Fruit fly (Drosophila melanogaster) whole organism, adult: ENCODE data around the gene Mtl.

ENCODE experiments used
- CG11617 ChIP-seq: fragments of 200-800 bp; sonication (Bioruptor generic); optimal IDR thresholded peaks from 2 replicates; lab custom pipeline; 2017; ENCODE audit warnings: mild to moderate bottlenecking, missing biosample characterization, missing genetic modification reagents, missing genetic modification characterization
- CG12768 ChIP-seq: fragments of 200-800 bp; sonication (Bioruptor generic); optimal IDR thresholded peaks from 2 replicates; lab custom pipeline; 2017; ENCODE audit warnings: missing biosample characterization, missing genetic modification characterization, mild to moderate bottlenecking, moderate library complexity, missing genetic modification reagents
- CG14711 ChIP-seq: fragments of 200-800 bp; sonication (Bioruptor generic); optimal IDR thresholded peaks from 2 replicates; lab custom pipeline; 2018; ENCODE audit warnings: missing biosample characterization, mild to moderate bottlenecking, missing genetic modification characterization, moderate library complexity
- CG1620 ChIP-seq: fragments of 200-800 bp; sonication (Bioruptor generic); optimal IDR thresholded peaks from 2 replicates; lab custom pipeline; 2016; ENCODE audit warnings: missing biosample characterization, missing genetic modification characterization
- CG33017 ChIP-seq: fragments of 200-800 bp; sonication (Bioruptor generic); optimal IDR thresholded peaks from 2 replicates; lab custom pipeline; 2018; ENCODE audit warnings: missing biosample characterization, mild to moderate bottlenecking, missing genetic modification characterization, moderate library complexity
- CG5204 ChIP-seq: fragments of 200-800 bp; sonication (Bioruptor generic); optimal IDR thresholded peaks from 2 replicates; lab custom pipeline; 2016; ENCODE audit warnings: missing biosample characterization, missing genetic modification characterization
- CG7045 ChIP-seq: fragments of 200-800 bp; sonication (Bioruptor generic); optimal IDR thresholded peaks from 2 replicates; lab custom pipeline; 2017; ENCODE audit warnings: missing biosample characterization, mild to moderate bottlenecking, missing genetic modification characterization
- CG7101 ChIP-seq: fragments of 200-800 bp; sonication (Bioruptor generic); optimal IDR thresholded peaks from 2 replicates; lab custom pipeline; 2018; ENCODE audit warnings: missing biosample characterization, mild to moderate bottlenecking, missing genetic modification characterization, moderate library complexity
- Clk ChIP-seq: fragments of 200-800 bp; sonication (Bioruptor generic); optimal IDR thresholded peaks from 2 replicates; lab custom pipeline; 2017; ENCODE audit warnings: missing biosample characterization, missing genetic modification characterization
- Crg-1 ChIP-seq: fragments of 200-800 bp; sonication (Bioruptor generic); optimal IDR thresholded peaks from 2 replicates; lab custom pipeline; 2016; ENCODE audit warnings: missing biosample characterization, missing genetic modification characterization
- Hr96 ChIP-seq: fragments of 200-800 bp; sonication (Bioruptor generic); optimal IDR thresholded peaks from 2 replicates; lab custom pipeline; 2016; ENCODE audit warnings: missing biosample characterization, missing genetic modification characterization
- Mnt ChIP-seq: fragments of 200-800 bp; sonication (Bioruptor generic); optimal IDR thresholded peaks from 2 replicates; lab custom pipeline; 2016; ENCODE audit warnings: missing biosample characterization, mild to moderate bottlenecking, missing genetic modification characterization
- bab1 ChIP-seq: fragments of 200-800 bp; sonication (Bioruptor generic); optimal IDR thresholded peaks from 3 replicates; lab custom pipeline; 2019; ENCODE audit warnings: missing biosample characterization, mild to moderate bottlenecking, missing genetic modification characterization, moderate library complexity
- cic ChIP-seq: fragments of 200-800 bp; sonication (Bioruptor generic); optimal IDR thresholded peaks from 2 replicates; lab custom pipeline; 2017; ENCODE audit warnings: missing biosample characterization, mild to moderate bottlenecking, missing genetic modification characterization, moderate library complexity
- cnc ChIP-seq, 2 experiments: fragments of >200 bp; optimal IDR thresholded peaks; 2 replicates each; lab custom pipeline; 2017
- kay ChIP-seq: fragments of 200-800 bp; sonication (Bioruptor generic); peaks from one replicate; lab custom pipeline; 2016; ENCODE audit warnings: missing biosample characterization, missing genetic modification characterization, borderline replicate concordance
- ovo ChIP-seq: fragments of 200-800 bp; sonication (Bioruptor generic); optimal IDR thresholded peaks from 2 replicates; lab custom pipeline; 2016; ENCODE audit warnings: missing biosample characterization, missing genetic modification characterization
- pad ChIP-seq: fragments of 200-800 bp; sonication (Bioruptor generic); optimal IDR thresholded peaks from 3 replicates; lab custom pipeline; 2017; ENCODE audit warnings: missing biosample characterization, missing genetic modification characterization, mild to moderate bottlenecking, moderate library complexity, missing genetic modification reagents
- tj ChIP-seq: fragments of 200-800 bp; sonication (Bioruptor generic); optimal IDR thresholded peaks from 3 replicates; lab custom pipeline; 2017; ENCODE audit warnings: missing biosample characterization, mild to moderate bottlenecking, missing genetic modification characterization, moderate library complexity
- toe ChIP-seq: fragments of 200-800 bp; sonication (Bioruptor generic); optimal IDR thresholded peaks from 2 replicates; lab custom pipeline; 2016; ENCODE audit warnings: missing biosample characterization, missing genetic modification characterization

Gene Mtl

DNA sequence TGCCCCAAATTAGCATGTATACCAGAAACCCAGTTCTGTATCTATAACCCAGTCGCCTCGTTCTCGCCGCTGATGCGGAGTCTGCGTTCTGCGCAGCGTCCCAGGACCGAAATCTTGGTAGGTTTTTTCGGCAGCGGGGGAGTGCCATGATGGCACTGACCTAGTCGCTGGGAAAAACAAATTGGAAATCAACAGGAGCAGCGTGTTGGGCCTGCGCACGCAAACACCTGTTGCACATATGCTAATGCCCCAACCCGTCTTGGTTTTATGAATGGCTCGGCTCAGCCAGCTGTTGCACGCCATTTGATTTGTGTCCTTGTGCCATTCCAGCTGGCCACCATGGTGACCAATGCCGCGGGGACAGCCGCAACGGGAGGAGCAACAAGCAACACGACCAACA lies 26.6 kb downstream of the Mtl start:
- TF ChIP-seq Clk (GFP tag; lab: Kevin White, UChicago) (no peak), Mnt (peak; percentile 40)

DNA sequence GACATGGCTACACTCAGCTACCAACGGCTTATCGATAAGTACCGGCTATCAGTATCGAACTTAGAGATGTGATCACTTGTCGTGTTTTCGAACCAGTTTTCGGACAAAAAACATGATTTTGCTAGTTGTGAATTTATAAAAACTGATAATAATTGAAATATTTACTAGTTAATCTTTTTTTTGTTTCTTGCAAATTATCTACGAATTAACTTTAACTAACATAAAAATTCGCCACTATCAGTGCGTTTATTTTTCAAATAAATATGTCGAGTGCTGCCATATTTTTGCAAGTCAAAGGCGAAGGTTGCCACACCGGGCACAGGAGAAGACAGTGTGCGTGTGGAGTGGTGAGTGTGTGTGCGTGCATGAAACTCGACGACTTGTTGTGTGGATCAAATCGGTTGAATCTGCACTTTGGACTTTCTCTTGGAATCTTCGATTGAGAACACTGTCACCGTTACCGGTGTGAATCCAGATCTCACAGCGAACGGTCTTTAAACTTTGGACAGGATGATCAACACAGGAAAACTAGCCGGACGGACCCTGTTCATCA lies 41.0 kb downstream of the Mtl start, which contains the start of gene Hsdl2:
Gene Hsdl2, plus strand, starts transcription at position 349 of the 553 bp plus-strand sequence.
- TF ChIP-seq Clk (GFP tag; lab: Kevin White, UChicago) (peak; percentile 33), bab1 (peak; percentile 37), ovo (GFP tag; lab: Kevin White, UChicago) (peak; percentile 41), Mnt (peak; percentile 46), CG12768 (GFP tag; lab: Kevin White, UChicago) (peak; percentile 92), CG14711 (tag; lab: Kevin White, UChicago) (peak; percentile 46), CG33017 (tag; lab: Kevin White, UChicago) (peak; percentile 30), CG11617 (GFP tag; lab: Kevin White, UChicago) (peak; percentile 76), pad (peak; percentile 41), CG7045 (GFP tag; lab: Kevin White, UChicago) (peak; percentile 22), toe (peak; percentile 62), CG5204 (GFP tag; lab: Kevin White, UChicago) (peak; percentile 76), cic (no peak), CG1620 (GFP tag; lab: Kevin White, UChicago) (peak; percentile 38), kay (GFP tag; lab: Kevin White, UChicago) (no peak), cnc (optimal IDR thresholded peaks at IDR 0.05; lab: Kevin White, UChicago) (no peak), CG7101 (no peak), Crg-1 (GFP tag; lab: Kevin White, UChicago) (peak; percentile 72), tj (GFP tag; lab: Kevin White, UChicago) (peak; percentile 43), Hr96 (GFP tag; lab: Kevin White, UChicago) (peak; percentile 57)

DNA sequence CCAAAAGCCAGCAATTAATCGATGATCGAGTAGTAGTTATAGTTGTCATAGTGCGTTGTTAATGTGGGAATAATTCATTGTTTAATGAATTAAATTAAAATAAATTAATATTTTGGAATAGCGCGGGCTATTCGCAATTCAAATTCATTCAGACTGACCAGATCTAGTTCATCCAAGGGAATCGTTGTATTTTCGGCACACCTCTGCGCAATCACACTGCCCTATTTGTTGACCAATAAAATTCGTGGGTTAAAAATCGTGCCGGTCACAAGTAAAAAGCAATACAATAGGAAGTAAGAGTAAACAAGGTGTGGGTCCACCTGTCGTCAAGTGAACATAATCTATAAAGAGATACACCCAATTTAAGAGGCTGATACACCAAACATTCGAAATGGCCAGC lies 42.8 kb downstream of the Mtl start, which contains the start of gene CG12883:
Gene CG12883, plus strand, starts transcription at position 273 of the 400 bp plus-strand sequence.
- TF ChIP-seq tj (GFP tag; lab: Kevin White, UChicago) (no peak), toe (no peak), bab1 (peak; percentile 43), CG11617 (GFP tag; lab: Kevin White, UChicago) (no peak), cnc (optimal IDR thresholded peaks at IDR 0.05; lab: Kevin White, UChicago) (no peak), CG7101 (no peak), pad (no peak)

DNA sequence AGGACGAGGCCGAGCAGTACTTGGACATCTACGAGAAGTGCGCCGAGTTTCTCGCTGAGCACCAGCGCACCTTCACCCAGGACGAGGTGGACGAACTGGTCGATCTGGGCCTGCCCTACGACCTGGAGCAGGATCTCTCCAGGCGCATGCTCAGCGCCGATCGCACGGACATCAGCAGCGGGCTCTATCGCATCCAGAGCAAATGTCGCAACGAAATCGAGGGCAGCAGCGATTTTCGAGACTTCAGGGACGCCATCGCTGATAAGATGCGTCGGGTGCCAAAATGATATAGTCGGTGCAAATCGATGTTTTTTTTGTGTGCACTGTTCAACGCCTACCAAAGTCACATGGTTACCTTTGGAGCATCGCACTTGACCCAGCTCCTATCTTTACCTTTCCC lies 43.5 kb downstream of the Mtl start:
- TF ChIP-seq kay (GFP tag; lab: Kevin White, UChicago) (no peak), Crg-1 (GFP tag; lab: Kevin White, UChicago) (no peak), tj (GFP tag; lab: Kevin White, UChicago) (no peak), CG11617 (GFP tag; lab: Kevin White, UChicago) (no peak), CG7101 (no peak), Mnt (no peak), cic (no peak), CG5204 (GFP tag; lab: Kevin White, UChicago) (no peak), CG1620 (GFP tag; lab: Kevin White, UChicago) (no peak), Clk (GFP tag; lab: Kevin White, UChicago) (no peak), ovo (GFP tag; lab: Kevin White, UChicago) (no peak), CG33017 (tag; lab: Kevin White, UChicago) (no peak), bab1 (no peak), toe (no peak), CG14711 (tag; lab: Kevin White, UChicago) (no peak), CG7045 (GFP tag; lab: Kevin White, UChicago) (no peak)

DNA sequence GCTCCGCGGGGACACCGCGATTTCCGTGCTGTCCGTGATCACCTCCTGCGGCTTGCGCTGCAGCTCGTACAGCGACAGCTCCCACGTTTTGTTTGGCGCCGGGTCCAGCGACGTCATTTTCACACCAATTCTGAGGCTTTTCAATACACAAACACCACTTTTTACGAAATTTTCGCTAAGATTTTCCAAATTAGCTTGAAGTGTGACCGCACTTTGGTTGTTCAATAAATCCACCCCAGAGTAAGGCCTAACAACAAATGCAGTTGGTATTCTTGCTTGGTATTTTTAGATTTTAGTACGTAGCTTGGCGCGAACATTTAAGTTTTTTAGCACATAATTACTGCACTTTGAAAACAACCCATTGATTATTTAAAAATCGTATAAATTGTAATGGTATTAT lies 45.6 kb downstream of the Mtl start, which contains the start of gene Sce:
Gene Sce, minus strand, starts transcription at position 231 of the 400 bp plus-strand sequence.
- TF ChIP-seq CG1620 (GFP tag; lab: Kevin White, UChicago), result no peak
- TF ChIP-seq pad, result no peak
- no peak for TF ChIP-seq CG12768 (GFP tag; lab: Kevin White, UChicago)
- no peak for TF ChIP-seq cic
- TF ChIP-seq CG7045 (GFP tag; lab: Kevin White, UChicago), result no peak
- TF ChIP-seq kay (GFP tag; lab: Kevin White, UChicago), result no peak

dm6 chr3R:27685074-27685473 lies 48.9 kb downstream of the Mtl start:
- TF ChIP-seq kay (GFP tag; lab: Kevin White, UChicago), result peak; percentile 28
- TF ChIP-seq CG1620 (GFP tag; lab: Kevin White, UChicago), result no peak
- TF ChIP-seq CG5204 (GFP tag; lab: Kevin White, UChicago), result no peak

DNA sequence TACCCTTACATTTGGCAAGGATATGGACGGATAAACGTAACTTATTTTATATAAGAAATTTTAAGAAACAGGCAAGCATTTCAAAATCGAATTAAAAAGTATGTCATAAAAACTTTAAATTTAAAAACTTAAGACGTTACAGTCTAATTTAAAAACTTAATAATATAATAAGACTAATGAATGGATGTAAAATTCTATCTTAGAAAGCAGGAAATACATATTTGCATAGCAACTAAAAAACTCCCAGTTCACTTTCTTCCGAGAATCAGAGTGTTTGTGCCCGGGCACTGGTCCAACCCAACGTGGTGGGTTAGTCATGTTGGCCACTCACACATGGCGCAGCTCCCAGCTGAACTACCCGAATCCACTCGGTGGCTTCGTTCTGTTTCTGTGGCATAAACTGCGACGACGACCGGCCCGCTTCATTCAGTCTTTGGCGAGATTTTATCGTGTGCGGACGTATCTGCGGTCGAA lies 49.4 kb downstream of the Mtl start, which contains the start of gene CG12880:
Gene CG12880, plus strand, starts transcription at position 424 of the 474 bp plus-strand sequence.
- TF ChIP-seq CG5204 (GFP tag; lab: Kevin White, UChicago) (no peak), cnc (optimal IDR thresholded peaks at IDR 0.05; lab: Kevin White, UChicago) (no peak), ovo (GFP tag; lab: Kevin White, UChicago) (no peak), tj (GFP tag; lab: Kevin White, UChicago) (no peak), CG1620 (GFP tag; lab: Kevin White, UChicago) (no peak), pad (no peak), CG33017 (tag; lab: Kevin White, UChicago) (no peak), CG14711 (tag; lab: Kevin White, UChicago) (no peak), bab1 (no peak), Mnt (no peak), CG7101 (no peak)
